Worm (Caenorhabditis elegans) whole organism, L4/young adult: ENCODE data around the gene bbs-4.

Experiments used
- dao-5 ChIP-seq: sonication (generic microtip); optimal IDR thresholded peaks from 2 replicates; lab custom pipeline; 2016; ENCODE audit warnings: missing genotype, missing genetic modification characterization, moderate library complexity, missing compliant biosample characterization
- him-1 ChIP-seq: sonication (generic microtip); optimal IDR thresholded peaks from 2 replicates; lab custom pipeline; 2016; ENCODE audit warnings: missing genotype, missing genetic modification reagents, missing genetic modification characterization, missing compliant biosample characterization

- TF ChIP-seq dao-5 (tag; lab: Kevin White, UChicago) (no peak), him-1 (no peak)
Measured at ce11 chrIII:9612097-9612496, at the start of gene bbs-4.
